Fruit fly (Drosophila melanogaster): ENCODE measurements around the gene CG18558.

The CG18558 gene

DNA sequence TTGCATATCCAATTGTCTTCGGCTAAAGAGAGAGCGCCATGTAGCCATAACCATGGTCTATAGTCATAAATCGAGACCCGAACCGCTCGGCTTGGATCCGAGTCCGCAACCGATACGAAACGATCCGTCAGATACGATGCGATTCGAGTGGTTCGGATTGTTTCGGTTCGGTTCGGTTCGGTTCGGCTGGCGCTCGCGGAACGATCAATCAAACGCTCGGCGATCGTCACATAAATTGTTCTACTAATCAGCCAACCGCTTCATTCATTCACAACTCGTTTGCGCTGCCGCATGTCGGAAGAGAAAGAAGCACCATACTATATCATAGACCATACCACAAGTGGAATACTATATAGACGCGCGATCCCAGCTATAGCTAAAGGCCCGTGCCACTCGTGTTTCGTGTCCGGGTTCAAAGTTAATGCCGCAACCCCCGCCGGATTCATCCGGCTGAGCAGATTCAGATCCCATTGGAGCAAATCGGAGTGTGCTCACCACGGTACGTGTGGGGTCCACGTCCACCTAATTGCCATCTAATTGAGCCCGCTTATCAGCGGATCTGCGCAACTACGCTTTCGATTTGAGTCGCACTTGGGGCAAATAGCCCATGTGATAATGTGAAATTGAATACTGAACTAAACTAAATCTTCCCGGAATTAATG lies 36.1 kb downstream of the CG18558 start:
- TF ChIP-seq sv (GFP tag; optimal IDR thresholded peaks at IDR 0.05), result no peak
- TF ChIP-seq Sp1 (GFP tag; optimal IDR thresholded peaks at IDR 0.05), result peak; percentile 12
- no peak for TF ChIP-seq brk (GFP tag; optimal IDR thresholded peaks at IDR 0.05)
- TF ChIP-seq jim (GFP tag; optimal IDR thresholded peaks at IDR 0.05), result no peak
- no peak for TF ChIP-seq lola (GFP tag; optimal IDR thresholded peaks at IDR 0.05)
- TF ChIP-seq Dfd (GFP tag; optimal IDR thresholded peaks at IDR 0.05), result no peak
- no peak for TF ChIP-seq foxo (GFP tag; optimal IDR thresholded peaks at IDR 0.05)
- TF ChIP-seq ey (GFP tag; optimal IDR thresholded peaks at IDR 0.05), result no peak
- no peak for TF ChIP-seq Hr83 (GFP tag; optimal IDR thresholded peaks at IDR 0.05; ENCODE audit: poor library complexity, severe bottlenecking)
- TF ChIP-seq CrebA (GFP tag; optimal IDR thresholded peaks at IDR 0.05; ENCODE audit: borderline replicate concordance), result peak; percentile 3
- TF ChIP-seq Hnf4 (GFP tag; optimal IDR thresholded peaks at IDR 0.05), result no peak
- no peak for TF ChIP-seq rgr (GFP tag; optimal IDR thresholded peaks at IDR 0.05)
- no peak for TF ChIP-seq fru (GFP tag; optimal IDR thresholded peaks at IDR 0.05)
- TF ChIP-seq br (GFP tag; optimal IDR thresholded peaks at IDR 0.05), result peak; percentile 1
- no peak for TF ChIP-seq Myc (optimal IDR thresholded peaks at IDR 0.05)
- TF ChIP-seq sage (GFP tag; optimal IDR thresholded peaks at IDR 0.05), result no peak
- TF ChIP-seq GATAd (GFP tag; optimal IDR thresholded peaks at IDR 0.05), result no peak

- TF ChIP-seq brk (GFP tag; optimal IDR thresholded peaks at IDR 0.05), result no peak
- TF ChIP-seq foxo (GFP tag; optimal IDR thresholded peaks at IDR 0.05), result no peak
- TF ChIP-seq psq (GFP tag; optimal IDR thresholded peaks at IDR 0.05), result no peak
- no peak for TF ChIP-seq CrebA (GFP tag; optimal IDR thresholded peaks at IDR 0.05; ENCODE audit: borderline replicate concordance)
- no peak for TF ChIP-seq dl (GFP tag; optimal IDR thresholded peaks at IDR 0.05; ENCODE audit: insufficient read depth in 1 of 2, partially characterized antibody in 2 of 2)
- no peak for TF ChIP-seq lola (GFP tag; optimal IDR thresholded peaks at IDR 0.05)
- TF ChIP-seq dmrt93B (GFP tag; optimal IDR thresholded peaks at IDR 0.05), result no peak
- no peak for TF ChIP-seq usp (GFP tag; optimal IDR thresholded peaks at IDR 0.05)
- no peak for TF ChIP-seq jim (GFP tag; optimal IDR thresholded peaks at IDR 0.05)
- TF ChIP-seq br (GFP tag; optimal IDR thresholded peaks at IDR 0.05), result no peak
- no peak for TF ChIP-seq Hr83 (GFP tag; optimal IDR thresholded peaks at IDR 0.05; ENCODE audit: poor library complexity, severe bottlenecking)
- no peak for TF ChIP-seq Jra (GFP tag; optimal IDR thresholded peaks at IDR 0.05)
Measured at dm6 chr2L:2807597-2807996, 36.7 kb downstream of the CG18558 start.

DNA sequence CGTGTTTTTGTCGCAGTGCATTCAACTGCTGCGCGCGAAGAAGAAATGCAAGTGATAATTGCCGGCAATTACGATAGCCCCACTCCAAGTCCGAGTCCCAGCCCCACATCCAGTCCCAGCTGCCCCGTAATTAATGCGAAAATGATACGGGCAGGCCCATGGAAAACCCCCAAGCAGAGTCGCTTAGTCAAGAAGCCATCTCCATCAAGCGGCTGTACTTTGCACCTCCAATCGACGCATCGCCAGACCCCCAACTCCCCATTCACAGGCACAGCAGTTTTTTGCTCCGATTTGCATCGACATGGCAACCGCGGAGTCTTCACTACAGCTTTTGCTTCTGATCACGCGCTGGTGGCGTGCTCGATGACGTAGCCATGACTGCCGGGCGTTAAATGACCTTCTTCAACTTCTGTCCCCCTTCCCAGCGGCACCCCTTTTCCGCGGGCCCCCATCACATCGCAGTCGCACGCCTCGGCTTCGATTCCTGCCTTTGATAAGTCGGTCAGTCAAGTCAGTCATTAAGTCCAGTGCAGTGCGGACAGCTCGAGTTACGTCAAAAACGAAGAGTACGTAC lies 38.0 kb downstream of the CG18558 start:
- TF ChIP-seq woc (GFP tag; optimal IDR thresholded peaks at IDR 0.05), result no peak
- TF ChIP-seq usp (GFP tag; optimal IDR thresholded peaks at IDR 0.05), result no peak
- no peak for TF ChIP-seq br (GFP tag; optimal IDR thresholded peaks at IDR 0.05)
- no peak for TF ChIP-seq HLH106 (tag; optimal IDR thresholded peaks at IDR 0.05)
- no peak for TF ChIP-seq rgr (GFP tag; optimal IDR thresholded peaks at IDR 0.05)
- no peak for TF ChIP-seq lola (GFP tag; optimal IDR thresholded peaks at IDR 0.05)
- TF ChIP-seq Hnf4 (GFP tag; optimal IDR thresholded peaks at IDR 0.05), result peak; percentile 77
- no peak for TF ChIP-seq CG9705 (GFP tag; optimal IDR thresholded peaks at IDR 0.05)
- no peak for TF ChIP-seq Sp1 (GFP tag; optimal IDR thresholded peaks at IDR 0.05)
- TF ChIP-seq GATAd (GFP tag; optimal IDR thresholded peaks at IDR 0.05), result no peak
- no peak for TF ChIP-seq dmrt93B (GFP tag; optimal IDR thresholded peaks at IDR 0.05)
- TF ChIP-seq sage (GFP tag; optimal IDR thresholded peaks at IDR 0.05), result no peak
- no peak for TF ChIP-seq Rel (GFP tag; optimal IDR thresholded peaks at IDR 0.05)
- TF ChIP-seq Rel (tag; optimal IDR thresholded peaks at IDR 0.05), result peak; percentile 86
- no peak for TF ChIP-seq N (GFP tag; optimal IDR thresholded peaks at IDR 0.05)
- no peak for TF ChIP-seq brk (GFP tag; optimal IDR thresholded peaks at IDR 0.05)

DNA sequence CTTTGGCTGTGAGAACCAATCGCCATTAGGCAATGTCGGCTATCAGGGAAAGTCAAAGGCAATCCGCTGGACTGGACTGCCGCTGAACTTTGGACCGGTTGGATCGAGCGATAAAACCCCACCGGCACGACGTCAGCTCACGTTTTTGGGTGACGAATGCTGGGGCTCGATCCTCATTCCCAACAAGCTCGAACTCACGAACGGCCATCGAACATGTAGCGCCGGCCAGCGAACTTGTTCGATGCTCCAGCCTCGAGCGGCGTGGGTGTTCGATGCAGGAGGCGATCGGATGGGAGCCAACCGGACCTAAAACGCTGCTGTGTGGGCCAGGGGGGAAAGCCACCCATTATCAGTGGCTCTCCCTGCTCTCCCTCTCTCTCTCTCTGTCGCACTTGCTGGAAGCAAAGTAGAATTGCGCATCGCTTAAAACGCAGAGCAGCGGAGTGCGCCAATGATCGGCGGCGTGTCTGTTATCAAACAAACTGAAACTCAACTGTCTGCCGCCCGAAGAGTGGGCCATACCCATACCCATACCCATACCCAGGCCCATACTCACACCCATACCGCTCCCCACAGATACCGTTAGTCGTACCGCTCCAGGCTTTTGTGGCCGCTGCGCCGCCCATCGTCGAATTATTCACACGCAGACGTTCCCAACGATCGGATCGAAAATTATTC lies 39.5 kb downstream of the CG18558 start, which contains the start of gene daw:
TSS of gene daw (plus strand) at position 628 of the 678 bp plus-strand sequence.
- TF ChIP-seq Dfd (GFP tag; optimal IDR thresholded peaks at IDR 0.05) (no peak), br (GFP tag; optimal IDR thresholded peaks at IDR 0.05) (peak; percentile 16), GATAd (GFP tag; optimal IDR thresholded peaks at IDR 0.05) (no peak), Myc (optimal IDR thresholded peaks at IDR 0.05) (no peak), Hnf4 (GFP tag; optimal IDR thresholded peaks at IDR 0.05) (peak; percentile 92), fru (GFP tag; optimal IDR thresholded peaks at IDR 0.05) (no peak), rgr (GFP tag; optimal IDR thresholded peaks at IDR 0.05) (no peak), foxo (GFP tag; optimal IDR thresholded peaks at IDR 0.05) (peak in 1 of 2 experiments; percentile 18), CG32264 (GFP tag; optimal IDR thresholded peaks at IDR 0.05) (no peak), Abd-B (GFP tag; optimal IDR thresholded peaks at IDR 0.05) (no peak), CG9705 (GFP tag; optimal IDR thresholded peaks at IDR 0.05) (no peak), OdsH (GFP tag; optimal IDR thresholded peaks at IDR 0.05) (peak; percentile 15), tai (GFP tag; optimal IDR thresholded peaks at IDR 0.05) (no peak), psq (GFP tag; optimal IDR thresholded peaks at IDR 0.05) (no peak), brk (GFP tag; optimal IDR thresholded peaks at IDR 0.05) (no peak), Jra (GFP tag; optimal IDR thresholded peaks at IDR 0.05) (peak; percentile 15), Hr78 (GFP tag; optimal IDR thresholded peaks at IDR 0.05) (no peak), ey (GFP tag; optimal IDR thresholded peaks at IDR 0.05) (no peak), jim (GFP tag; optimal IDR thresholded peaks at IDR 0.05) (no peak), dmrt93B (GFP tag; optimal IDR thresholded peaks at IDR 0.05) (no peak), Rel (GFP tag; optimal IDR thresholded peaks at IDR 0.05) (peak; percentile 83), Rel (tag; optimal IDR thresholded peaks at IDR 0.05) (peak; percentile 90), dsf (GFP tag; optimal IDR thresholded peaks at IDR 0.05; ENCODE audit: borderline replicate concordance) (no peak), lola (GFP tag; optimal IDR thresholded peaks at IDR 0.05) (no peak), woc (GFP tag; optimal IDR thresholded peaks at IDR 0.05) (no peak), usp (GFP tag; optimal IDR thresholded peaks at IDR 0.05) (no peak), pan (optimal IDR thresholded peaks at IDR 0.05) (no peak), HLH106 (tag; optimal IDR thresholded peaks at IDR 0.05) (peak; percentile 3), sv (GFP tag; optimal IDR thresholded peaks at IDR 0.05) (no peak), Mio (GFP tag; optimal IDR thresholded peaks at IDR 0.05) (no peak), Hr83 (GFP tag; optimal IDR thresholded peaks at IDR 0.05; ENCODE audit: poor library complexity, severe bottlenecking) (peak; percentile 45), dl (GFP tag; optimal IDR thresholded peaks at IDR 0.05; ENCODE audit: insufficient read depth in 1 of 2, partially characterized antibody in 2 of 2) (peak; percentile 22 to 26), sage (GFP tag; optimal IDR thresholded peaks at IDR 0.05) (no peak)
